Worm (Caenorhabditis elegans): ENCODE data around the gene C54D10.13.

ce11 chrV:12415656-12416055, 16.4 kb downstream of the C54D10.13 start, which contains the start of gene cdr-2:
- TF ChIP-seq unc-39 (tag; optimal IDR thresholded peaks at IDR 0.05): no peak
- no peak for TF ChIP-seq ces-1 (GFP tag; optimal IDR thresholded peaks at IDR 0.05)
- TF ChIP-seq nhr-76 (tag; optimal IDR thresholded peaks at IDR 0.05): no peak
- no peak for TF ChIP-seq nhr-28 (tag; optimal IDR thresholded peaks at IDR 0.05)
- TF ChIP-seq blmp-1 (tag; optimal IDR thresholded peaks at IDR 0.05): no peak
- TF ChIP-seq sem-2 (GFP tag; optimal IDR thresholded peaks at IDR 0.05): no peak
- TF ChIP-seq M03D4.4 (tag; optimal IDR thresholded peaks at IDR 0.05): no peak
- TF ChIP-seq drap-1 (GFP tag; optimal IDR thresholded peaks at IDR 0.05): no peak
- no peak for TF ChIP-seq unc-62 (GFP tag; optimal IDR thresholded peaks at IDR 0.05)
- no peak for TF ChIP-seq mep-1 (tag; optimal IDR thresholded peaks at IDR 0.05)
- no peak for TF ChIP-seq flh-1 (GFP tag; optimal IDR thresholded peaks at IDR 0.05)

All from whole organism, mixed stage, embryonic.